Fruit fly (Drosophila melanogaster): Measurements from ENCODE around the gene sinah.

The sinah gene

dm6 chr3L:16886179-16886930 is 27.5 kb downstream of the sinah start:
- TF ChIP-seq mld (GFP tag; IDR thresholded peaks at IDR 0.05; ENCODE audit: partially characterized antibody) = no peak
- TF ChIP-seq crp (GFP tag; optimal IDR thresholded peaks at IDR 0.05) = no peak
- TF ChIP-seq NC2β (GFP tag; optimal IDR thresholded peaks at IDR 0.05) = no peak
- no peak for TF ChIP-seq CG18262 (tag; optimal IDR thresholded peaks at IDR 0.05)
- no peak for TF ChIP-seq CG2678 (tag; optimal IDR thresholded peaks at IDR 0.05)
- TF ChIP-seq pan (optimal IDR thresholded peaks at IDR 0.05) = no peak
- no peak for TF ChIP-seq pan (GFP tag; optimal IDR thresholded peaks at IDR 0.05 in 1 of 2, IDR thresholded peaks at IDR 0.05 in 1 of 2)
- TF ChIP-seq chinmo (GFP tag; IDR thresholded peaks at IDR 0.05; ENCODE audit: partially characterized antibody) = 0 out of 4 replicates have a peak, but pooled peaks have one; percentile 23
- TF ChIP-seq Deaf1 (tag; optimal IDR thresholded peaks at IDR 0.05) = peak; percentile 10
- no peak for TF ChIP-seq ap (GFP tag; IDR thresholded peaks at IDR 0.05)
- TF ChIP-seq lilli (GFP tag; optimal IDR thresholded peaks at IDR 0.05) = no peak
- TF ChIP-seq CG6765 (GFP tag; optimal IDR thresholded peaks at IDR 0.05) = no peak
- TF ChIP-seq CG34422 (GFP tag; IDR thresholded peaks at IDR 0.05) = no peak
- no peak for TF ChIP-seq rib (GFP tag; IDR thresholded peaks at IDR 0.05)
- no peak for TF ChIP-seq Spps (tag; optimal IDR thresholded peaks at IDR 0.05)
- no peak for TF ChIP-seq gro (GFP tag; optimal IDR thresholded peaks at IDR 0.05)
- TF ChIP-seq Sry-δ (GFP tag; optimal IDR thresholded peaks at IDR 0.05) = no peak
- TF ChIP-seq CG17361 (GFP tag; IDR thresholded peaks at IDR 0.05) = no peak
- no peak for TF ChIP-seq abd-A (tag; optimal IDR thresholded peaks at IDR 0.05)
- no peak for TF ChIP-seq Chrac-16 (GFP tag; optimal IDR thresholded peaks at IDR 0.05)
- TF ChIP-seq ham (GFP tag; IDR thresholded peaks at IDR 0.05) = no peak
- no peak for TF ChIP-seq Asciz (GFP tag; optimal IDR thresholded peaks at IDR 0.05)
- TF ChIP-seq Hmr (GFP tag; optimal IDR thresholded peaks at IDR 0.05) = no peak
- TF ChIP-seq CG42726 (GFP tag; IDR thresholded peaks at IDR 0.05; ENCODE audit: partially characterized antibody) = no peak
- no peak for TF ChIP-seq CG34224 (GFP tag; IDR thresholded peaks at IDR 0.05; ENCODE audit: partially characterized antibody)
- TF ChIP-seq tap (tag; optimal IDR thresholded peaks at IDR 0.05) = no peak
- peak; percentile 41; the same call in 1 of the 2 replicates for TF ChIP-seq CG6689 (GFP tag; IDR thresholded peaks at IDR 0.05)
- no peak for TF ChIP-seq bowl (GFP tag; IDR thresholded peaks at IDR 0.05)
- no peak for TF ChIP-seq CG12942 (GFP tag; optimal IDR thresholded peaks at IDR 0.05)
- no peak for TF ChIP-seq Hmx (GFP tag; optimal IDR thresholded peaks at IDR 0.05)
- TF ChIP-seq CG17612 (GFP tag; IDR thresholded peaks at IDR 0.05) = no peak
- TF ChIP-seq sens (GFP tag) = peak; percentile 54
- TF ChIP-seq CG13424 (tag; optimal IDR thresholded peaks at IDR 0.05) = no peak
- TF ChIP-seq seq (GFP tag; IDR thresholded peaks at IDR 0.05) = no peak
- no peak for TF ChIP-seq Ada2b (GFP tag; IDR thresholded peaks at IDR 0.05)
- peak; percentile 14 for TF ChIP-seq Oli (tag; optimal IDR thresholded peaks at IDR 0.05)
- TF ChIP-seq Six4 (GFP tag; optimal IDR thresholded peaks at IDR 0.05) = no peak
- TF ChIP-seq phol (tag; optimal IDR thresholded peaks at IDR 0.05) = no peak
- TF ChIP-seq CG8281 (tag; optimal IDR thresholded peaks at IDR 0.05) = peak; percentile 98
- no peak for TF ChIP-seq chn (GFP tag; optimal IDR thresholded peaks at IDR 0.05)
- no peak for TF ChIP-seq CG8944 (GFP tag; optimal IDR thresholded peaks at IDR 0.05)
- TF ChIP-seq Abd-B (GFP tag; optimal IDR thresholded peaks at IDR 0.05) = no peak
- TF ChIP-seq stc (GFP tag; IDR thresholded peaks at IDR 0.05) = no peak
- no peak for TF ChIP-seq CG3281 (GFP tag; optimal IDR thresholded peaks at IDR 0.05)
- no peak for TF ChIP-seq CG13894 (tag; optimal IDR thresholded peaks at IDR 0.05)
- TF ChIP-seq CG7556 (GFP tag; optimal IDR thresholded peaks at IDR 0.05) = no peak
- TF ChIP-seq Drgx (GFP tag; IDR thresholded peaks at IDR 0.05) = 0 out of 2 replicates have a peak, but pooled peaks have one; percentile 17
- TF ChIP-seq CG11723 (GFP tag; optimal IDR thresholded peaks at IDR 0.05) = no peak
- no peak for TF ChIP-seq CG8290 (GFP tag; optimal IDR thresholded peaks at IDR 0.05)
- no peak for TF ChIP-seq CG8290 (tag; optimal IDR thresholded peaks at IDR 0.05)
- no peak for TF ChIP-seq CG11398 (GFP tag; optimal IDR thresholded peaks at IDR 0.05)
